Fruit fly (Drosophila melanogaster) S2 (cell line): ENCODE measurements around the gene CG18508.

ENCODE experiments used
- CG8478 ChIP-seq: fragments of >200 bp; optimal IDR thresholded peaks from 2 replicates; lab custom pipeline; 2018
- CTCF ChIP-seq, 2 experiments: fragments of >200 bp; optimal IDR thresholded peaks; 2 replicates each; lab custom pipeline; 2018

- no peak for TF ChIP-seq CTCF (optimal IDR thresholded peaks at IDR 0.05; lab: Kevin White, UChicago)
- no peak for TF ChIP-seq CG8478 (lab: Kevin White, UChicago)
Observed at dm6 chrX:3187593-3187992, 14.7 kb upstream of the CG18508 start.
